Worm (Caenorhabditis elegans) whole organism, L4/young adult: ENCODE results near the gene str-204.

Source experiments
- W03F9.2 ChIP-seq: fragments of 150-350 bp; optimal IDR thresholded peaks from 2 replicates; lab custom pipeline; 2014; ENCODE audit warnings: missing biosample characterization, missing genetic modification characterization
- dao-5 ChIP-seq: sonication (generic microtip); optimal IDR thresholded peaks from 2 replicates; lab custom pipeline; 2016; ENCODE audit warnings: missing genotype, missing genetic modification characterization, moderate library complexity, missing compliant biosample characterization
- him-1 ChIP-seq: sonication (generic microtip); optimal IDR thresholded peaks from 2 replicates; lab custom pipeline; 2016; ENCODE audit warnings: missing genotype, missing genetic modification reagents, missing genetic modification characterization, missing compliant biosample characterization

Gene str-204

ce11 chrV:7159391-7159790 is at the start of gene str-204:
str-204 (plus strand) TSS chrV:7159691.
- TF ChIP-seq W03F9.2 (no peak), him-1 (tag; lab: Kevin White, UChicago) (no peak), dao-5 (tag; lab: Kevin White, UChicago) (no peak)

- TF ChIP-seq dao-5 (tag; lab: Kevin White, UChicago) (no peak), W03F9.2 (no peak), him-1 (tag; lab: Kevin White, UChicago) (no peak)
Observed at ce11 chrV:7110370-7110769, 49.1 kb upstream of the str-204 start.

ce11 chrV:7111276-7111675 is 48.2 kb upstream of the str-204 start:
- TF ChIP-seq him-1 (tag; lab: Kevin White, UChicago) (no peak), W03F9.2 (no peak)

ce11 chrV:7112223-7112622 is 47.3 kb upstream of the str-204 start:
- no peak for TF ChIP-seq dao-5 (tag; lab: Kevin White, UChicago)
- no peak for TF ChIP-seq W03F9.2
- TF ChIP-seq him-1 (tag; lab: Kevin White, UChicago) = no peak

- TF ChIP-seq W03F9.2 = no peak
- TF ChIP-seq him-1 (tag; lab: Kevin White, UChicago) = no peak
- TF ChIP-seq dao-5 (tag; lab: Kevin White, UChicago) = no peak
Observed at ce11 chrV:7118796-7119195, 40.7 kb upstream of the str-204 start, which contains the start of gene srx-33. srx-33 (minus strand) TSS chrV:7118896.

- TF ChIP-seq W03F9.2 (no peak), him-1 (tag; lab: Kevin White, UChicago) (no peak), dao-5 (tag; lab: Kevin White, UChicago) (no peak)
Observed at ce11 chrV:7120168-7120567, 39.3 kb upstream of the str-204 start, which contains the start of gene srx-34. srx-34 (minus strand) TSS chrV:7120268.

ce11 chrV:7123188-7123708 is 36.2 kb upstream of the str-204 start, which contains the start of gene lmd-5:
lmd-5 (plus strand) TSS chrV:7123658.
- no peak for TF ChIP-seq dao-5 (tag; lab: Kevin White, UChicago)
- TF ChIP-seq him-1 (tag; lab: Kevin White, UChicago) = no peak
- no peak for TF ChIP-seq W03F9.2

ce11 chrV:7123979-7124378 is 35.5 kb upstream of the str-204 start:
- TF ChIP-seq him-1 (tag; lab: Kevin White, UChicago) (no peak), W03F9.2 (no peak), dao-5 (tag; lab: Kevin White, UChicago) (no peak)

- TF ChIP-seq W03F9.2 (no peak), dao-5 (tag; lab: Kevin White, UChicago) (no peak), him-1 (tag; lab: Kevin White, UChicago) (no peak)
Observed at ce11 chrV:7129460-7129859, 30.0 kb upstream of the str-204 start, which contains the start of gene T01C4.8. T01C4.8 (minus strand) TSS chrV:7129560.

- TF ChIP-seq W03F9.2 (no peak), dao-5 (tag; lab: Kevin White, UChicago) (no peak), him-1 (tag; lab: Kevin White, UChicago) (no peak)
Observed at ce11 chrV:7130974-7131373, 28.5 kb upstream of the str-204 start, which contains the start of gene srx-36. srx-36 (minus strand) TSS chrV:7131074.

- TF ChIP-seq W03F9.2 (no peak), dao-5 (tag; lab: Kevin White, UChicago) (no peak), him-1 (tag; lab: Kevin White, UChicago) (no peak)
Observed at ce11 chrV:7132248-7132647, 27.2 kb upstream of the str-204 start, which contains the start of gene sre-10. sre-10 (plus strand) TSS chrV:7132548.

ce11 chrV:7133963-7134362 is 25.5 kb upstream of the str-204 start, which contains the start of gene F10D2.16:
F10D2.16 (plus strand) TSS chrV:7134263.
- TF ChIP-seq W03F9.2 = no peak
- TF ChIP-seq dao-5 (tag; lab: Kevin White, UChicago) = no peak

ce11 chrV:7136859-7137258 is 22.6 kb upstream of the str-204 start:
- TF ChIP-seq W03F9.2 (no peak), him-1 (tag; lab: Kevin White, UChicago) (no peak), dao-5 (tag; lab: Kevin White, UChicago) (no peak)

- TF ChIP-seq him-1 (tag; lab: Kevin White, UChicago) (no peak), dao-5 (tag; lab: Kevin White, UChicago) (no peak), W03F9.2 (no peak)
Observed at ce11 chrV:7138320-7138719, 21.2 kb upstream of the str-204 start, which contains the start of gene str-112. str-112 (minus strand) TSS chrV:7138420.

ce11 chrV:7140368-7140767 is 19.1 kb upstream of the str-204 start:
- no peak for TF ChIP-seq him-1 (tag; lab: Kevin White, UChicago)
